Worm (Caenorhabditis elegans) whole organism, L1 larva: Measurements from ENCODE around the gene Y67H2A.2.

Experiments used
- alr-1 ChIP-seq: fragments of 200-800 bp; sonication (Bioruptor generic); optimal IDR thresholded peaks from 2 replicates; lab custom pipeline; 2018; ENCODE audit warnings: borderline replicate concordance, mild to moderate bottlenecking, missing genetic modification characterization, missing compliant biosample characterization
- ama-1 ChIP-seq: fragments of 150-350 bp; optimal IDR thresholded peaks from 2 replicates; lab custom pipeline; 2014
- ceh-82 ChIP-seq, 3 experiments: fragments of 150-350 bp in 1 of 3; sonication (generic microtip) in 2 of 3; optimal IDR thresholded peaks; 2 replicates each; lab custom pipeline; 2014 to 2017; ENCODE audit warnings: missing biosample characterization in 3 of 3, missing genetic modification characterization in 3 of 3
- egl-27 ChIP-seq, 2 experiments: fragments of 150-350 bp in 1 of 2; sonication (generic microtip); optimal IDR thresholded peaks; 3 replicates each; lab custom pipeline; 2017 to 2018; ENCODE audit warnings: missing biosample characterization in 2 of 2, missing genetic modification characterization in 2 of 2, missing genetic modification reagents in 2 of 2
- fos-1 ChIP-seq: fragments of 150-350 bp; optimal IDR thresholded peaks from 2 replicates; lab custom pipeline; 2014; ENCODE audit warnings: missing biosample characterization, missing genetic modification characterization
- lir-3 ChIP-seq: sonication (generic microtip); optimal IDR thresholded peaks from 2 replicates; lab custom pipeline; 2016; ENCODE audit warnings: mild to moderate bottlenecking, missing genetic modification characterization, moderate library complexity, missing compliant biosample characterization; ENCODE audit not compliant: poor library complexity
- pag-3 ChIP-seq: sonication (generic microtip); optimal IDR thresholded peaks from 2 replicates; lab custom pipeline; 2017; ENCODE audit warnings: missing genetic modification characterization, mild to moderate bottlenecking, missing compliant biosample characterization, antibody characterized with exemption, borderline replicate concordance; ENCODE audit not compliant: insufficient read depth
- pqm-1 ChIP-seq: sonication (generic microtip); optimal IDR thresholded peaks from 3 replicates; lab custom pipeline; 2017; ENCODE audit warnings: missing biosample characterization, missing genetic modification characterization
- snpc-4 ChIP-seq: fragments of 150-350 bp; optimal IDR thresholded peaks from 2 replicates; lab custom pipeline; 2014; ENCODE audit warnings: missing biosample characterization, missing genetic modification characterization
- swsn-7 ChIP-seq: sonication (generic microtip); optimal IDR thresholded peaks from 2 replicates; lab custom pipeline; 2016; ENCODE audit warnings: missing genetic modification characterization, missing compliant biosample characterization
- tbx-2 ChIP-seq: sonication (generic microtip); optimal IDR thresholded peaks from 2 replicates; lab custom pipeline; 2016; ENCODE audit warnings: missing genetic modification characterization, missing compliant biosample characterization
- unc-62 ChIP-seq: fragments of 150-350 bp; optimal IDR thresholded peaks from 2 replicates; lab custom pipeline; 2014; ENCODE audit warnings: missing biosample characterization, missing genetic modification reagents, missing genetic modification characterization
- zag-1 ChIP-seq: fragments of 150-350 bp; optimal IDR thresholded peaks from 2 replicates; lab custom pipeline; 2014; ENCODE audit warnings: missing biosample characterization, missing genetic modification characterization
- ztf-11 ChIP-seq, 2 experiments: sonication (generic microtip); optimal IDR thresholded peaks; 2 replicates each; lab custom pipeline; 2016 to 2017; ENCODE audit warnings: missing genetic modification characterization in 2 of 2, missing biosample characterization in 1 of 2, missing compliant biosample characterization in 1 of 2

DNA sequence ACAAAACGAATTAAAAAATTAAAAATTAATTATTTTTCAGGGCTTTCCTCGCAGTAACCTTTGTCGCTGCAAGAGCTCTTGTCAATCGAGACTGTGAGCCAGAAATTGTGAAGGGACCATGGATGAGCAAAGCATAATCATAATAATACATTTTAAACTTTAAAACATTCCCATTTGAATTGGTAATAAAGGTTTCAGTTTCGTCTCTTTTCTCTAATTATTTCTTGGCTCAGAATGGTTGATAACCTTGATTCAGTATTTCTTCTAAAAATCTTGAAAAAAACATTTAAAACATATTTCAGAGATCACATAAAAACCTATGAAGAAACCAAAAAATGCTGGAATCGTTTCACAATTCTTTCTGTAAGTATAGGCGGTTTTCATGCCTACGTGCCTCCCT lies 38.7 kb downstream of the Y67H2A.2 start, which contains the start of gene JC8.16:
- TF ChIP-seq ceh-82 (tag; optimal IDR thresholded peaks at IDR 0.05; lab: Kevin White, UChicago) (no peak), zag-1 (tag; lab: Kevin White, UChicago) (no peak), ama-1 (lab: Kevin White, UChicago) (no peak), swsn-7 (tag; lab: Kevin White, UChicago) (no peak), alr-1 (tag; lab: Kevin White, UChicago) (no peak), ztf-11 (tag; optimal IDR thresholded peaks at IDR 0.05; lab: Kevin White, UChicago) (no peak), lir-3 (no peak), snpc-4 (tag; lab: Kevin White, UChicago) (no peak), fos-1 (tag; lab: Kevin White, UChicago) (no peak), tbx-2 (tag; lab: Kevin White, UChicago) (no peak), pag-3 (tag; lab: Kevin White, UChicago) (no peak), unc-62 (GFP tag; lab: Kevin White, UChicago) (no peak), egl-27 (tag; optimal IDR thresholded peaks at IDR 0.05; lab: Kevin White, UChicago) (no peak), pqm-1 (tag; lab: Kevin White, UChicago) (no peak)
